Worm (Caenorhabditis elegans) whole organism, early embryonic: ENCODE data around the gene T15B7.14.
A peak's percentile ranks its signal among the peaks of the same experiment; 100 is the strongest.

ENCODE experiments used
- ama-1 ChIP-seq: fragments of 150-350 bp; optimal IDR thresholded peaks from 2 replicates; lab custom pipeline; 2014
- ceh-36 ChIP-seq: sonication (generic microtip); optimal IDR thresholded peaks from 2 replicates; lab custom pipeline; 2016; ENCODE audit warnings: missing genetic modification characterization, inconsistent platforms, missing compliant biosample characterization
- flt-1 ChIP-seq: fragments of 200-800 bp; sonication (Bioruptor generic); IDR thresholded peaks from 2 replicates; pipeline ENCODE4 v1.3.6; 2022; ENCODE audit warnings: missing genetic modification characterization, missing compliant biosample characterization
- hmg-4 ChIP-seq: fragments of 200-800 bp; sonication (Bioruptor generic); optimal IDR thresholded peaks from 2 replicates; lab custom pipeline; 2018; ENCODE audit warnings: mild to moderate bottlenecking, missing genetic modification characterization, missing compliant biosample characterization
- pes-1 ChIP-seq: fragments of 200-800 bp; sonication (Bioruptor generic); IDR thresholded peaks from 2 replicates; pipeline ENCODE4 v1.3.6; 2022; ENCODE audit warnings: missing genetic modification reagents, missing genetic modification characterization, missing compliant biosample characterization
- scrt-1 ChIP-seq: fragments of 200-800 bp; sonication (Bioruptor generic); IDR thresholded peaks from 2 replicates; pipeline ENCODE4 v1.3.6; 2022; ENCODE audit warnings: missing genetic modification characterization, missing compliant biosample characterization
- sea-1 ChIP-seq: fragments of 200-800 bp; sonication (Bioruptor generic); conservative IDR thresholded peaks from 2 replicates; pipeline ENCODE4 v1.3.6; 2022; ENCODE audit warnings: missing genetic modification characterization, missing compliant biosample characterization
- tbx-37 ChIP-seq: fragments of 200-800 bp; sonication (Bioruptor generic); conservative IDR thresholded peaks from 2 replicates; pipeline ENCODE4 v1.3.6; 2022; ENCODE audit warnings: missing genetic modification reagents, missing genetic modification characterization, missing compliant biosample characterization
- tra-4 ChIP-seq: sonication (generic microtip); optimal IDR thresholded peaks from 2 replicates; lab custom pipeline; 2017; ENCODE audit warnings: missing genetic modification characterization, missing compliant biosample characterization

DNA sequence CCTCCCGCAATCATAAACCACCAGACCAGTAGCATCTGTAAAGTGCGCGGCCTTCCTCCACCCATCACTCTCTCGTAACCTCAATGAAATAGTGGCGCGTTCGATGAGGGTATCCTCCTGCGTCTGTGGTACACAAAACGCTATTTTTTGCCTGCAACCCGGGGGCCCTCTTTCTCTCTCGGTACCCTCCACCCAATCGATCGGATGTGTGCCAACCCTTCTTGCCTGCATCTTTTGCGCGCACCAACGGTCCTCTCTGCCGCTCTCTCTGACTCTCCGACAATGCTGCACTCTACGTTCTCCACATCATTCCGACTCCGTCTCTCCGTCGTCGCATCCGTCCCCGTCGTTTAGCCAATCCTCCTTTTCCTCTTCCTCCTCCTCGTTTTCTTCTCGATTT is 44.3 kb upstream of the T15B7.14 start:
- TF ChIP-seq sea-1 (GFP tag; lab: Robert Waterston, UW) = peak; percentile 72; the same call in 1 of the 2 replicates
- TF ChIP-seq hmg-4 (GFP tag; lab: Kevin White, UChicago) = peak; percentile 93
- TF ChIP-seq scrt-1 (GFP tag; lab: Robert Waterston, UW) = no peak
- TF ChIP-seq ama-1 (lab: Kevin White, UChicago) = no peak
- no peak for TF ChIP-seq tbx-37
- TF ChIP-seq tra-4 (tag; lab: Kevin White, UChicago) = no peak
- peak; percentile 58; the same call in 1 of the 2 replicates for TF ChIP-seq flt-1
- no peak for TF ChIP-seq pes-1 (GFP tag; lab: Robert Waterston, UW)
- no peak for TF ChIP-seq ceh-36
